Worm (Caenorhabditis elegans) whole organism, midembryonic: ENCODE measurements around the gene scl-10.

Experiments used
- T22C8.4 ChIP-seq: fragments of 200-800 bp; sonication (Bioruptor generic); IDR thresholded peaks from 2 replicates; pipeline ENCODE4 v1.3.6; 2022; ENCODE audit warnings: missing genetic modification characterization, missing compliant biosample characterization
- cog-1 ChIP-seq: sonication (generic microtip); optimal IDR thresholded peaks from 2 replicates; lab custom pipeline; 2016; ENCODE audit warnings: missing genetic modification characterization, missing compliant biosample characterization
- flt-1 ChIP-seq: fragments of 200-800 bp; sonication (Bioruptor generic); IDR thresholded peaks from 2 replicates; pipeline ENCODE4 v1.3.6; 2022; ENCODE audit warnings: missing genetic modification characterization, missing compliant biosample characterization
- klf-2 ChIP-seq: fragments of 200-800 bp; sonication (Bioruptor generic); conservative IDR thresholded peaks from 2 replicates; pipeline ENCODE4 v1.3.6; 2022; ENCODE audit warnings: missing genetic modification reagents, missing genetic modification characterization, missing compliant biosample characterization
- med-1 ChIP-seq: sonication (generic microtip); optimal IDR thresholded peaks from 2 replicates; lab custom pipeline; 2017; ENCODE audit warnings: missing genetic modification characterization, mild to moderate bottlenecking, missing compliant biosample characterization, antibody characterized with exemption, missing genetic modification reagents; ENCODE audit not compliant: insufficient read depth
- ref-1 ChIP-seq: fragments of 200-800 bp; sonication (Bioruptor generic); conservative IDR thresholded peaks from 2 replicates; pipeline ENCODE4 v1.3.6; 2022; ENCODE audit warnings: missing genetic modification reagents, missing genetic modification characterization, missing compliant biosample characterization
- tab-1 ChIP-seq: fragments of 200-800 bp; sonication (Bioruptor generic); IDR thresholded peaks from 2 replicates; pipeline ENCODE4 v1.3.6; 2022; ENCODE audit warnings: missing genetic modification characterization, missing compliant biosample characterization
- ztf-23 ChIP-seq: fragments of 200-800 bp; sonication (Bioruptor generic); IDR thresholded peaks from 2 replicates; pipeline ENCODE4 v1.3.6; 2022; ENCODE audit warnings: missing genetic modification reagents, missing genetic modification characterization, missing compliant biosample characterization
- ztf-29 ChIP-seq: fragments of 200-800 bp; sonication (Bioruptor generic); IDR thresholded peaks from 2 replicates; pipeline ENCODE4 v1.3.6; 2022; ENCODE audit warnings: missing genetic modification reagents, missing genetic modification characterization, missing compliant biosample characterization

- TF ChIP-seq cog-1 (tag; lab: Kevin White, UChicago) (no peak), klf-2 (GFP tag; lab: Robert Waterston, UW) (no peak), ref-1 (no peak), tab-1 (GFP tag; lab: Robert Waterston, UW) (no peak), flt-1 (GFP tag; lab: Robert Waterston, UW) (no peak), ztf-29 (GFP tag; lab: Robert Waterston, UW) (no peak), T22C8.4 (GFP tag; lab: Robert Waterston, UW) (no peak), ztf-23 (GFP tag; lab: Robert Waterston, UW) (no peak), med-1 (GFP tag; lab: Kevin White, UChicago) (no peak)
Measured at ce11 chrIV:13067200-13067599, 18.9 kb downstream of the scl-10 start, which contains the start of gene col-131.
